Worm (Caenorhabditis elegans) whole organism, late embryonic: Measurements from ENCODE around the gene riok-3.

Source experiments
- C08G9.2 ChIP-seq: sonication (generic microtip); optimal IDR thresholded peaks from 2 replicates; lab custom pipeline; 2016; ENCODE audit warnings: mild to moderate bottlenecking, missing genetic modification characterization, moderate library complexity, missing compliant biosample characterization
- C38D4.7 ChIP-seq: fragments of 200-800 bp; sonication (Bioruptor generic); optimal IDR thresholded peaks from 2 replicates; lab custom pipeline; 2018; ENCODE audit warnings: mild to moderate bottlenecking, missing genetic modification characterization, moderate library complexity, missing compliant biosample characterization
- F13H6.1 ChIP-seq: sonication (generic microtip); optimal IDR thresholded peaks from 2 replicates; lab custom pipeline; 2016; ENCODE audit warnings: missing genetic modification characterization, missing compliant biosample characterization
- K09A11.1 ChIP-seq: sonication (generic microtip); optimal IDR thresholded peaks from 2 replicates; lab custom pipeline; 2017; ENCODE audit warnings: antibody characterized with exemption, mild to moderate bottlenecking, missing genetic modification characterization, missing compliant biosample characterization; ENCODE audit not compliant: insufficient read depth
- Y22D7AL.16 ChIP-seq: sonication (generic microtip); optimal IDR thresholded peaks from 2 replicates; lab custom pipeline; 2016; ENCODE audit warnings: missing genetic modification characterization, missing compliant biosample characterization
- ceh-19 ChIP-seq: fragments of 200-800 bp; sonication (Bioruptor generic); optimal IDR thresholded peaks from 2 replicates; lab custom pipeline; 2018; ENCODE audit warnings: mild to moderate bottlenecking, missing genetic modification characterization, missing compliant biosample characterization
- ceh-2 ChIP-seq: sonication (generic microtip); optimal IDR thresholded peaks from 2 replicates; lab custom pipeline; 2016; ENCODE audit warnings: missing genotype, missing genetic modification characterization, missing compliant biosample characterization
- ceh-22 ChIP-seq: sonication (generic microtip); optimal IDR thresholded peaks from 2 replicates; lab custom pipeline; 2017; ENCODE audit warnings: missing biosample characterization, missing genetic modification characterization
- ceh-24 ChIP-seq: sonication (generic microtip); optimal IDR thresholded peaks from 2 replicates; lab custom pipeline; 2016; ENCODE audit warnings: mild to moderate bottlenecking, missing genetic modification characterization, missing compliant biosample characterization
- ceh-34 ChIP-seq: sonication (generic microtip); optimal IDR thresholded peaks from 2 replicates; lab custom pipeline; 2016; ENCODE audit warnings: mild to moderate bottlenecking, missing genetic modification characterization, missing compliant biosample characterization
- ceh-45 ChIP-seq: fragments of 200-800 bp; sonication (Bioruptor generic); IDR thresholded peaks from 2 replicates; pipeline ENCODE4 v1.3.6; 2022; ENCODE audit warnings: missing genetic modification reagents, missing genetic modification characterization, missing compliant biosample characterization
- ceh-48 ChIP-seq: sonication (generic microtip); optimal IDR thresholded peaks from 2 replicates; lab custom pipeline; 2016; ENCODE audit warnings: missing genetic modification characterization, inconsistent platforms, missing compliant biosample characterization
- ceh-6 ChIP-seq: fragments of 200-800 bp; sonication (Bioruptor generic); optimal IDR thresholded peaks from 2 replicates; lab custom pipeline; 2018; ENCODE audit warnings: mild to moderate bottlenecking, missing genetic modification characterization, missing compliant biosample characterization
- ceh-9 ChIP-seq: sonication (generic microtip); optimal IDR thresholded peaks from 2 replicates; lab custom pipeline; 2016; ENCODE audit warnings: mild to moderate bottlenecking, missing genetic modification characterization, inconsistent platforms, missing compliant biosample characterization
- che-1 ChIP-seq: sonication (generic microtip); optimal IDR thresholded peaks from 2 replicates; lab custom pipeline; 2016; ENCODE audit warnings: mild to moderate bottlenecking, missing genetic modification characterization, missing compliant biosample characterization
- dve-1 ChIP-seq: sonication (generic microtip); optimal IDR thresholded peaks from 2 replicates; lab custom pipeline; 2017; ENCODE audit warnings: antibody characterized with exemption, mild to moderate bottlenecking, missing genetic modification characterization, missing compliant biosample characterization
- elt-2 ChIP-seq: sonication (generic microtip); optimal IDR thresholded peaks from 2 replicates; lab custom pipeline; 2016; ENCODE audit warnings: missing genetic modification reagents, missing genetic modification characterization, missing compliant biosample characterization
- elt-4 ChIP-seq: sonication (generic microtip); optimal IDR thresholded peaks from 2 replicates; lab custom pipeline; 2016; ENCODE audit warnings: missing genetic modification characterization, missing compliant biosample characterization
- ets-4 ChIP-seq: sonication (generic microtip); optimal IDR thresholded peaks from 2 replicates; lab custom pipeline; 2016; ENCODE audit warnings: missing genetic modification characterization, missing compliant biosample characterization
- eyg-1 ChIP-seq: sonication (generic microtip); optimal IDR thresholded peaks from 2 replicates; lab custom pipeline; 2016; ENCODE audit warnings: missing genotype, missing genetic modification characterization, missing compliant biosample characterization
- fkh-10 ChIP-seq: fragments of 150-350 bp; optimal IDR thresholded peaks from 2 replicates; lab custom pipeline; 2014; ENCODE audit warnings: missing biosample characterization, missing genetic modification reagents, missing genetic modification characterization
- gmeb-2 ChIP-seq: sonication (generic microtip); optimal IDR thresholded peaks from 2 replicates; lab custom pipeline; 2016; ENCODE audit warnings: missing genetic modification characterization, inconsistent platforms, missing compliant biosample characterization
- hlh-13 ChIP-seq: fragments of 200-800 bp; sonication (Bioruptor generic); optimal IDR thresholded peaks from 2 replicates; lab custom pipeline; 2018; ENCODE audit warnings: mild to moderate bottlenecking, missing genetic modification characterization, missing compliant biosample characterization
- hlh-30 ChIP-seq: sonication (generic microtip); optimal IDR thresholded peaks from 2 replicates; lab custom pipeline; 2017; ENCODE audit warnings: antibody characterized with exemption, missing genetic modification characterization, missing compliant biosample characterization; ENCODE audit not compliant: insufficient read depth
- hlh-6 ChIP-seq: sonication (generic microtip); optimal IDR thresholded peaks from 2 replicates; lab custom pipeline; 2016; ENCODE audit warnings: missing genotype, missing genetic modification characterization, missing compliant biosample characterization
- hlh-8 ChIP-seq: sonication (generic microtip); optimal IDR thresholded peaks from 2 replicates; lab custom pipeline; 2016; ENCODE audit warnings: missing genotype, missing genetic modification characterization, missing compliant biosample characterization
- lim-6 ChIP-seq: sonication (generic microtip); optimal IDR thresholded peaks from 2 replicates; lab custom pipeline; 2016; ENCODE audit warnings: missing genetic modification characterization, missing compliant biosample characterization
- lin-11 ChIP-seq: fragments of 200-800 bp; sonication (Bioruptor generic); optimal IDR thresholded peaks from 2 replicates; lab custom pipeline; 2018; ENCODE audit warnings: mild to moderate bottlenecking, missing genetic modification characterization, missing compliant biosample characterization
- mec-3 ChIP-seq: sonication (generic microtip); optimal IDR thresholded peaks from 2 replicates; lab custom pipeline; 2016; ENCODE audit warnings: borderline replicate concordance, missing genetic modification characterization, missing compliant biosample characterization
- nfya-1 ChIP-seq: sonication (generic microtip); optimal IDR thresholded peaks from 2 replicates; lab custom pipeline; 2017; ENCODE audit warnings: missing genetic modification characterization, mild to moderate bottlenecking, missing compliant biosample characterization, antibody characterized with exemption, moderate library complexity
- nhr-11 ChIP-seq: fragments of 150-350 bp; optimal IDR thresholded peaks from 2 replicates; lab custom pipeline; 2014; ENCODE audit warnings: missing biosample characterization, missing genetic modification characterization
- odd-2 ChIP-seq: sonication (generic microtip); optimal IDR thresholded peaks from 2 replicates; lab custom pipeline; 2017; ENCODE audit warnings: antibody characterized with exemption, mild to moderate bottlenecking, missing genetic modification characterization, missing compliant biosample characterization
- pag-3 ChIP-seq: sonication (generic microtip); optimal IDR thresholded peaks from 2 replicates; lab custom pipeline; 2016; ENCODE audit warnings: missing compliant biosample characterization, missing genetic modification characterization, borderline replicate concordance
- pax-1 ChIP-seq: fragments of 150-350 bp; optimal IDR thresholded peaks from 2 replicates; lab custom pipeline; 2014; ENCODE audit warnings: missing biosample characterization, missing genetic modification characterization
- pha-2 ChIP-seq: sonication (generic microtip); optimal IDR thresholded peaks from 2 replicates; lab custom pipeline; 2017; ENCODE audit warnings: mild to moderate bottlenecking, missing genetic modification characterization, missing compliant biosample characterization
- pha-4 ChIP-seq: fragments of 150-350 bp; optimal IDR thresholded peaks from 2 replicates; lab custom pipeline; 2018; ENCODE audit warnings: missing biosample characterization, missing genetic modification reagents, missing genetic modification characterization
- pqm-1 ChIP-seq: sonication (generic microtip); optimal IDR thresholded peaks from 2 replicates; lab custom pipeline; 2016; ENCODE audit warnings: missing genetic modification characterization, missing compliant biosample characterization
- pros-1 ChIP-seq: fragments of 150-350 bp; optimal IDR thresholded peaks from 2 replicates; lab custom pipeline; 2014; ENCODE audit warnings: missing biosample characterization, missing genetic modification reagents, missing genetic modification characterization
- ref-2 ChIP-seq: sonication (generic microtip); optimal IDR thresholded peaks from 2 replicates; lab custom pipeline; 2016; ENCODE audit warnings: missing genetic modification characterization, missing compliant biosample characterization
- rnt-1 ChIP-seq: sonication (generic microtip); optimal IDR thresholded peaks from 2 replicates; lab custom pipeline; 2016; ENCODE audit warnings: missing genetic modification characterization, missing compliant biosample characterization
- sdc-2 ChIP-seq: sonication (generic microtip); optimal IDR thresholded peaks from 2 replicates; lab custom pipeline; 2016; ENCODE audit warnings: missing genotype, missing genetic modification characterization, missing compliant biosample characterization
- sox-2 ChIP-seq: fragments of 200-800 bp; sonication (Bioruptor generic); IDR thresholded peaks from 2 replicates; pipeline ENCODE4 v1.3.6; 2022; ENCODE audit warnings: missing genetic modification reagents, missing genetic modification characterization, missing compliant biosample characterization
- sox-4 ChIP-seq: sonication (generic microtip); optimal IDR thresholded peaks from 2 replicates; lab custom pipeline; 2017; ENCODE audit warnings: mild to moderate bottlenecking, missing genetic modification characterization, inconsistent platforms, missing compliant biosample characterization
- syd-9 ChIP-seq: sonication (generic microtip); optimal IDR thresholded peaks from 2 replicates; lab custom pipeline; 2016; ENCODE audit warnings: mild to moderate bottlenecking, missing genetic modification characterization, moderate library complexity, missing compliant biosample characterization
- tbx-2 ChIP-seq: sonication (generic microtip); optimal IDR thresholded peaks from 2 replicates; lab custom pipeline; 2016; ENCODE audit warnings: missing genetic modification characterization, missing compliant biosample characterization
- unc-3 ChIP-seq, 2 experiments: fragments of 200-800 bp in 1 of 2; sonication (Bioruptor generic) in 1 of 2; sonication (generic microtip) in 1 of 2; conservative IDR thresholded peaks in 1 of 2; optimal IDR thresholded peaks in 1 of 2; 2 replicates each; pipeline versions ENCODE4 v1.3.6 to Lab custom; 2016 to 2022; ENCODE audit warnings: missing compliant biosample characterization in 2 of 2, missing genetic modification characterization in 2 of 2, missing genetic modification reagents in 1 of 2
- unc-86 ChIP-seq: sonication (generic microtip); optimal IDR thresholded peaks from 2 replicates; lab custom pipeline; 2016; ENCODE audit warnings: missing genetic modification characterization, missing compliant biosample characterization
- zip-5 ChIP-seq: sonication (generic microtip); optimal IDR thresholded peaks from 2 replicates; lab custom pipeline; 2016; ENCODE audit warnings: missing genetic modification characterization, missing compliant biosample characterization
- ztf-16 ChIP-seq: sonication (generic microtip); optimal IDR thresholded peaks from 2 replicates; lab custom pipeline; 2017; ENCODE audit warnings: missing genetic modification characterization, missing compliant biosample characterization

riok-3 gene

DNA sequence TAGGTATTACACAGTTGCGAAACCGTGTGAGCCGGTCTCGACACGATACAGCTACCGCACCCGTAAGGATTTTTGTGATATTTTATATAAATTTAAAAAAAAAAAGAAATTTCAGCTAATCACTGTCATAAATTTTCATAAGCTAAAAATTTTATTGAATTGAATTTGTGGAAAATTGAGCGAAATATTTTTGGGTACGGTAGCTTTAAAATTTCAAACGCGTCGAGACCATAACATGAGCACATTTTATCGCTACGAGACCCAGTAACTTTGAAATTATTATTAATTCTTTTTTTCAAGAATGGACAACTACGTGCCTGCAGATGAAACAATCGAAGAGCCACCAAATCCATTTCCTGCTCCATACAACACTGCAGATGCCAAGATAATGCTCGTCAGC, 8.3 kb upstream of the riok-3 start, which contains the start of gene ZK632.14:
ZK632.14 (plus strand) TSS at position 301 of the 400 bp plus-strand sequence.
- TF ChIP-seq C08G9.2 (no peak), pax-1 (tag; lab: Kevin White, UChicago) (no peak), nfya-1 (no peak), ceh-48 (tag; lab: Kevin White, UChicago) (no peak), ets-4 (tag; lab: Kevin White, UChicago) (no peak), ceh-9 (tag; lab: Kevin White, UChicago) (no peak), Y22D7AL.16 (no peak), rnt-1 (tag; lab: Kevin White, UChicago) (no peak), sox-2 (no peak), ceh-19 (GFP tag; lab: Kevin White, UChicago) (no peak), elt-2 (tag; lab: Kevin White, UChicago) (no peak), K09A11.1 (tag; lab: Kevin White, UChicago) (no peak), odd-2 (tag; lab: Kevin White, UChicago) (no peak), C38D4.7 (GFP tag; lab: Kevin White, UChicago) (no peak), hlh-13 (GFP tag; lab: Kevin White, UChicago) (no peak)

DNA sequence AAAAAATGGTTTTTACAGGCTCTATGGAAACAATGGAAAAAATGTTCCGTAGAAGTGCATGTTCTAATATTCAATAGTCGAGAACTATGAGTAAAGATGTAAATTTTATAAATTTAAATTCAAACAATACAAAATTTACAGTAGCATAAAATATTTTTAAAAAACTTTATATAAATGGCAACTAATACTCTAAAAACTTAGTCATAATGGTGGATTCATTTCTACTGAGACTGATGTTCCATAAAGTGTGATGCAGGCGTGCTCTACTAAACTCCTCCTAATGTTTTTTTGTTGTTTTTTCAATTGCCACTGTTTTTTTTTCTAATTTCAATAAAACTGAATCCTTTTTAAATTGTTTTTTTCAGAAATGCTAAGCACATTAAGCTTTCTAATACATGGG, 3.4 kb upstream of the riok-3 start, which contains the start of gene gtap-2:
gtap-2 (plus strand) TSS at position 366 of the 400 bp plus-strand sequence.
- TF ChIP-seq ceh-34 (tag; lab: Kevin White, UChicago) = no peak
- TF ChIP-seq F13H6.1 (tag; lab: Kevin White, UChicago) = no peak
- TF ChIP-seq mec-3 (tag; lab: Kevin White, UChicago) = no peak
- no peak for TF ChIP-seq che-1 (tag; lab: Kevin White, UChicago)
- TF ChIP-seq sox-4 (tag; lab: Kevin White, UChicago) = no peak
- no peak for TF ChIP-seq sox-2
- no peak for TF ChIP-seq hlh-30 (tag; lab: Kevin White, UChicago)
- TF ChIP-seq pros-1 (tag; lab: Kevin White, UChicago) = no peak
- no peak for TF ChIP-seq ceh-45 (GFP tag; lab: Robert Waterston, UW)
- TF ChIP-seq ceh-24 (tag; lab: Kevin White, UChicago) = no peak
- peak; percentile 77 for TF ChIP-seq tbx-2 (tag; lab: Kevin White, UChicago)
- TF ChIP-seq elt-4 (tag; lab: Kevin White, UChicago) = no peak
- no peak for TF ChIP-seq pha-2 (tag; lab: Kevin White, UChicago)
- TF ChIP-seq pag-3 (tag; lab: Kevin White, UChicago) = no peak
- TF ChIP-seq pax-1 (tag; lab: Kevin White, UChicago) = no peak
- no peak for TF ChIP-seq unc-3 (GFP tag; conservative IDR thresholded peaks at IDR 0.05; lab: Robert Waterston, UW)
- no peak for TF ChIP-seq unc-3 (tag; optimal IDR thresholded peaks at IDR 0.05; lab: Kevin White, UChicago)
- peak; percentile 65 for TF ChIP-seq ceh-2 (tag; lab: Kevin White, UChicago)
- peak; percentile 70 for TF ChIP-seq hlh-8 (tag; lab: Kevin White, UChicago)
- no peak for TF ChIP-seq dve-1 (tag; lab: Kevin White, UChicago)
- no peak for TF ChIP-seq eyg-1
- no peak for TF ChIP-seq pqm-1 (tag; lab: Kevin White, UChicago)
- peak; percentile 16 for TF ChIP-seq unc-86 (tag; lab: Kevin White, UChicago)
- TF ChIP-seq hlh-6 (tag; lab: Kevin White, UChicago) = no peak
- TF ChIP-seq rnt-1 (tag; lab: Kevin White, UChicago) = no peak
- TF ChIP-seq ceh-22 (tag; lab: Kevin White, UChicago) = no peak
- peak; percentile 45 for TF ChIP-seq elt-2 (tag; lab: Kevin White, UChicago)
- TF ChIP-seq C08G9.2 = no peak
- TF ChIP-seq gmeb-2 (tag; lab: Kevin White, UChicago) = no peak
- TF ChIP-seq pha-4 (tag; lab: Kevin White, UChicago) = no peak
- TF ChIP-seq ceh-48 (tag; lab: Kevin White, UChicago) = no peak
- no peak for TF ChIP-seq fkh-10
- no peak for TF ChIP-seq ztf-16
- no peak for TF ChIP-seq ceh-6 (GFP tag; lab: Kevin White, UChicago)
- TF ChIP-seq sdc-2 (tag; lab: Kevin White, UChicago) = no peak
- no peak for TF ChIP-seq C38D4.7 (GFP tag; lab: Kevin White, UChicago)
- no peak for TF ChIP-seq syd-9 (tag; lab: Kevin White, UChicago)
- no peak for TF ChIP-seq lin-11 (tag; lab: Kevin White, UChicago)
- TF ChIP-seq nhr-11 (tag; lab: Kevin White, UChicago) = no peak
- TF ChIP-seq zip-5 (tag; lab: Kevin White, UChicago) = peak; percentile 73
- no peak for TF ChIP-seq ref-2 (tag; lab: Kevin White, UChicago)
- no peak for TF ChIP-seq ceh-9 (tag; lab: Kevin White, UChicago)
- no peak for TF ChIP-seq nfya-1
- no peak for TF ChIP-seq lim-6 (tag; lab: Kevin White, UChicago)
- no peak for TF ChIP-seq ceh-19 (GFP tag; lab: Kevin White, UChicago)
- no peak for TF ChIP-seq odd-2 (tag; lab: Kevin White, UChicago)
